Worm (Caenorhabditis elegans): ENCODE data around the gene cyp-29A2.

cyp-29A2 gene

ce11 chrV:11217394-11217793 is at the start of gene cyp-29A2:
cyp-29A2 (plus strand) TSS chrV:11217583.
- TF ChIP-seq Y95B8A.8 (GFP tag; IDR thresholded peaks at IDR 0.05) = no peak
- no peak for TF ChIP-seq dox-1 (GFP tag; IDR thresholded peaks at IDR 0.05)
- no peak for TF ChIP-seq snpc-4 (GFP tag; optimal IDR thresholded peaks at IDR 0.05)
- no peak for TF ChIP-seq snpc-4 (tag; optimal IDR thresholded peaks at IDR 0.05)
- TF ChIP-seq lsy-27 (tag; optimal IDR thresholded peaks at IDR 0.05; ENCODE audit: borderline replicate concordance, insufficient read depth) = no peak
- no peak for TF ChIP-seq nhr-27 (tag; optimal IDR thresholded peaks at IDR 0.05)
- no peak for TF ChIP-seq ccch-3 (GFP tag; optimal IDR thresholded peaks at IDR 0.05)
- TF ChIP-seq gei-17 (GFP tag; optimal IDR thresholded peaks at IDR 0.05) = no peak
- no peak for TF ChIP-seq ztf-6 (GFP tag; IDR thresholded peaks at IDR 0.05)
- no peak for TF ChIP-seq fkh-3 (tag; optimal IDR thresholded peaks at IDR 0.05)
- no peak for TF ChIP-seq T07F8.4 (tag; optimal IDR thresholded peaks at IDR 0.05)
- no peak for TF ChIP-seq zim-3 (tag; optimal IDR thresholded peaks at IDR 0.05)
- no peak for TF ChIP-seq bed-1 (GFP tag; IDR thresholded peaks at IDR 0.05)

- no peak for TF ChIP-seq F52B5.7 (tag; optimal IDR thresholded peaks at IDR 0.05)
- TF ChIP-seq unc-130 (GFP tag; optimal IDR thresholded peaks at IDR 0.05) = no peak
- TF ChIP-seq madf-6 (GFP tag; IDR thresholded peaks at IDR 0.05) = no peak
- no peak for TF ChIP-seq egl-44 (GFP tag; IDR thresholded peaks at IDR 0.05)
- TF ChIP-seq T26A5.8 (tag; optimal IDR thresholded peaks at IDR 0.05) = no peak
- TF ChIP-seq lsl-1 (GFP tag; optimal IDR thresholded peaks at IDR 0.05) = no peak
- TF ChIP-seq dpff-1 (tag; optimal IDR thresholded peaks at IDR 0.05) = no peak
- TF ChIP-seq efl-1 (GFP tag; optimal IDR thresholded peaks at IDR 0.05) = no peak
- no peak for TF ChIP-seq ceh-58 (GFP tag; IDR thresholded peaks at IDR 0.05)
- TF ChIP-seq hrde-1 (tag; optimal IDR thresholded peaks at IDR 0.05; ENCODE audit: borderline replicate concordance) = no peak
- no peak for TF ChIP-seq hmg-1.2 (GFP tag; IDR thresholded peaks at IDR 0.05)
- TF ChIP-seq tbx-9 (tag; optimal IDR thresholded peaks at IDR 0.05; ENCODE audit: borderline replicate concordance) = no peak
- no peak for TF ChIP-seq ekl-4 (GFP tag; IDR thresholded peaks at IDR 0.05)
- TF ChIP-seq mes-4 (tag; optimal IDR thresholded peaks at IDR 0.05) = no peak
- TF ChIP-seq mcd-1 (GFP tag; IDR thresholded peaks at IDR 0.05) = no peak
These were observed 49.6 kb upstream of the cyp-29A2 start for ce11 chrV:11167745-11168144.

ce11 chrV:11170564-11171329 is 46.6 kb upstream of the cyp-29A2 start:
- TF ChIP-seq F22D6.2 (tag; optimal IDR thresholded peaks at IDR 0.05) (no peak), ceh-27 (GFP tag; optimal IDR thresholded peaks at IDR 0.05) (no peak), F33H1.4 (GFP tag; IDR thresholded peaks at IDR 0.05) (no peak), Y53F4B.3 (GFP tag; IDR thresholded peaks at IDR 0.05) (no peak), ZK185.1 (tag; optimal IDR thresholded peaks at IDR 0.05; ENCODE audit: poor library complexity, severe bottlenecking) (no peak), hmg-20 (GFP tag; IDR thresholded peaks at IDR 0.05) (no peak), chd-7 (tag; optimal IDR thresholded peaks at IDR 0.05) (no peak), hrde-1 (tag; optimal IDR thresholded peaks at IDR 0.05; ENCODE audit: borderline replicate concordance) (no peak), unc-62 (GFP tag; optimal IDR thresholded peaks at IDR 0.05) (no peak), F52B5.7 (tag; optimal IDR thresholded peaks at IDR 0.05) (no peak), attf-3 (GFP tag; conservative IDR thresholded peaks at IDR 0.05) (no peak)
